Worm (Caenorhabditis elegans) whole organism, young adult: Measurements from ENCODE around the gene mrpl-40.

Experiments used
- B0035.1 ChIP-seq: sonication (generic microtip); optimal IDR thresholded peaks from 2 replicates; lab custom pipeline; 2016; ENCODE audit warnings: missing genetic modification characterization, mild to moderate bottlenecking, missing compliant biosample characterization, missing genotype, missing genetic modification reagents
- Y95B8A.8 ChIP-seq: fragments of 200-800 bp; sonication (Bioruptor generic); IDR thresholded peaks from 2 replicates; pipeline ENCODE4 v1.3.6; 2022; ENCODE audit warnings: missing genetic modification reagents, missing genetic modification characterization, missing compliant biosample characterization
- ceh-58 ChIP-seq: fragments of 200-800 bp; sonication (Bioruptor generic); IDR thresholded peaks from 2 replicates; pipeline ENCODE4 v1.3.6; 2022; ENCODE audit warnings: missing genetic modification characterization, missing compliant biosample characterization
- dpl-1 ChIP-seq: fragments of 150-350 bp; optimal IDR thresholded peaks from 2 replicates; lab custom pipeline; 2014; ENCODE audit warnings: missing biosample characterization, missing genetic modification reagents, missing genetic modification characterization
- let-526 ChIP-seq: fragments of 200-800 bp; sonication (Bioruptor generic); IDR thresholded peaks from 2 replicates; pipeline ENCODE4 v1.3.6; 2022; ENCODE audit warnings: missing genetic modification reagents, missing genetic modification characterization, missing compliant biosample characterization
- lsy-27 ChIP-seq: sonication (generic microtip); optimal IDR thresholded peaks from 2 replicates; lab custom pipeline; 2017; ENCODE audit warnings: missing genetic modification characterization, mild to moderate bottlenecking, missing compliant biosample characterization, antibody characterized with exemption, missing genotype, borderline replicate concordance; ENCODE audit not compliant: insufficient read depth
- mel-28 ChIP-seq: sonication (generic microtip); optimal IDR thresholded peaks from 2 replicates; lab custom pipeline; 2016; ENCODE audit warnings: borderline replicate concordance, mild to moderate bottlenecking, missing genetic modification characterization, missing compliant biosample characterization
- mxl-1 ChIP-seq: sonication (generic microtip); optimal IDR thresholded peaks from 2 replicates; lab custom pipeline; 2016; ENCODE audit warnings: missing genetic modification characterization, missing compliant biosample characterization
- nfya-1 ChIP-seq: sonication (generic microtip); optimal IDR thresholded peaks from 2 replicates; lab custom pipeline; 2017; ENCODE audit warnings: antibody characterized with exemption, missing compliant biosample characterization, missing genetic modification characterization, borderline replicate concordance; ENCODE audit not compliant: insufficient read depth
- snpc-1.3 ChIP-seq: sonication (generic microtip); optimal IDR thresholded peaks from 2 replicates; lab custom pipeline; 2017; ENCODE audit warnings: missing genetic modification characterization, mild to moderate bottlenecking, missing compliant biosample characterization, antibody characterized with exemption, moderate library complexity, missing genotype, missing genetic modification reagents; ENCODE audit not compliant: insufficient read depth
- snpc-4 ChIP-seq, 5 experiments: fragments of 150-350 bp in 1 of 5; sonication (generic microtip) in 4 of 5; optimal IDR thresholded peaks; 2 replicates each; lab custom pipeline; 2014 to 2018; ENCODE audit warnings: missing genetic modification characterization in 5 of 5, missing biosample characterization in 3 of 5, antibody characterized with exemption in 2 of 5, mild to moderate bottlenecking in 2 of 5, missing compliant biosample characterization in 2 of 5, missing genotype in 2 of 5, moderate library complexity in 2 of 5, missing genetic modification reagents in 1 of 5
- unc-62 ChIP-seq: fragments of 150-350 bp; optimal IDR thresholded peaks from 2 replicates; lab custom pipeline; 2014; ENCODE audit warnings: missing biosample characterization, missing genetic modification reagents, missing genetic modification characterization
- ztf-22 ChIP-seq: fragments of 200-800 bp; sonication (Bioruptor generic); optimal IDR thresholded peaks from 2 replicates; lab custom pipeline; 2018; ENCODE audit warnings: mild to moderate bottlenecking, missing genetic modification characterization, moderate library complexity, missing compliant biosample characterization

DNA sequence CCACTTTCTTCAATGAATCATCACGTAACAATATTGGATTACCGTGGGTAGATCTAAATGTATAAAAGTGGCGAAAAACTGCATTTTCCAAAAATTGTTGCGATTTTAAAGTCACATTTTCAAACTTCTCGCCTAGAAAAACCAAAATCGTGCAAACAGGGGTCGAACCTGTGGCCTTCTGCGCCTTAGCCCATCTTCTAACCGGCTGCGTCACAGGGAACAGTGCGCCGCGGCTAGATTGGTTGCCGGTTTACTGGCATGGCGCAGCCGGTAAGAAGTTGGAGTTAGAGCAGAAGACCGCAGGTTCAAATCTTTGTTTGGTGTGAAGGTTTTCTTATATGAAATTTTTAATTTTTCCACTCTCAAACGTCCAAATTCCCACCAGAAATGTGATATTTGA, 38.3 kb upstream of the mrpl-40 start:
- TF ChIP-seq mxl-1 (no peak), nfya-1 (tag; lab: Kevin White, UChicago) (no peak), mel-28 (no peak), unc-62 (no peak), dpl-1 (no peak), let-526 (GFP tag; lab: Robert Waterston, UW) (no peak), snpc-4 (GFP tag; optimal IDR thresholded peaks at IDR 0.05; lab: Kevin White, UChicago) (no peak), snpc-4 (tag; optimal IDR thresholded peaks at IDR 0.05; lab: Kevin White, UChicago) (no peak), Y95B8A.8 (GFP tag; lab: Robert Waterston, UW) (no peak), snpc-1.3 (tag; lab: Kevin White, UChicago) (no peak), ceh-58 (GFP tag; lab: Robert Waterston, UW) (no peak), B0035.1 (tag; lab: Kevin White, UChicago) (no peak), ztf-22 (GFP tag; lab: Kevin White, UChicago) (no peak), lsy-27 (tag; lab: Kevin White, UChicago) (no peak)
